Fruit fly (Drosophila melanogaster) whole organism, embryonic: ENCODE measurements around the gene Rtca.

Experiments
- CG10431 ChIP-seq: fragments of 200-800 bp; sonication (Bioruptor generic); optimal IDR thresholded peaks from 3 replicates; lab custom pipeline; 2018; ENCODE audit warnings: missing biosample characterization, mild to moderate bottlenecking, missing genetic modification characterization
- CG11093 ChIP-seq: fragments of 200-800 bp; sonication (Bioruptor generic); IDR thresholded peaks from 3 replicates; pipeline ENCODE4 v1.3.6; 2022; ENCODE audit warnings: missing biosample characterization, missing genetic modification characterization
- CG11504 ChIP-seq: fragments of 200-800 bp; sonication (Bioruptor generic); optimal IDR thresholded peaks from 3 replicates; lab custom pipeline; 2019; ENCODE audit warnings: missing biosample characterization, mild to moderate bottlenecking, missing genetic modification characterization, moderate library complexity
- CG12299 ChIP-seq: fragments of 200-800 bp; sonication (Bioruptor generic); optimal IDR thresholded peaks from 2 replicates; lab custom pipeline; 2018; ENCODE audit warnings: missing biosample characterization, mild to moderate bottlenecking, missing genetic modification characterization
- CG12391 ChIP-seq: fragments of 200-800 bp; sonication (Bioruptor generic); optimal IDR thresholded peaks from 3 replicates; lab custom pipeline; 2018; ENCODE audit warnings: missing biosample characterization, mild to moderate bottlenecking, missing genetic modification characterization, moderate library complexity
- CG12744 ChIP-seq: fragments of 200-800 bp; sonication (Bioruptor generic); optimal IDR thresholded peaks from 2 replicates; lab custom pipeline; 2016; ENCODE audit warnings: missing biosample characterization, missing genetic modification characterization
- CG14014 ChIP-seq: fragments of 200-800 bp; sonication (Bioruptor generic); IDR thresholded peaks from 2 replicates; pipeline ENCODE4 v1.3.6; 2022; ENCODE audit warnings: missing biosample characterization, missing genetic modification characterization
- CG15514 ChIP-seq: fragments of 200-800 bp; sonication (Bioruptor generic); optimal IDR thresholded peaks from 3 replicates; lab custom pipeline; 2017; ENCODE audit warnings: missing biosample characterization, missing genetic modification characterization, mild to moderate bottlenecking, moderate library complexity, missing genetic modification reagents
- CG17361 ChIP-seq: fragments of 200-800 bp; sonication (Bioruptor generic); IDR thresholded peaks from 3 replicates; pipeline ENCODE4 v1.3.6; 2022; ENCODE audit warnings: missing biosample characterization, missing genetic modification characterization
- CG17829 ChIP-seq: fragments of 200-800 bp; optimal IDR thresholded peaks from 2 replicates; lab custom pipeline; 2019; ENCODE audit warnings: missing biosample characterization, mild to moderate bottlenecking, missing genetic modification characterization, moderate library complexity
- CG2712 ChIP-seq: fragments of 200-800 bp; optimal IDR thresholded peaks from 3 replicates; lab custom pipeline; 2019; ENCODE audit warnings: missing biosample characterization, mild to moderate bottlenecking, missing genetic modification characterization, moderate library complexity
- CG30020 ChIP-seq: fragments of 200-800 bp; optimal IDR thresholded peaks from 2 replicates; lab custom pipeline; 2019; ENCODE audit warnings: missing biosample characterization, mild to moderate bottlenecking, missing genetic modification characterization, moderate library complexity
- CG3407 ChIP-seq: fragments of 200-800 bp; sonication (Bioruptor generic); optimal IDR thresholded peaks from 2 replicates; lab custom pipeline; 2018; ENCODE audit warnings: missing biosample characterization, mild to moderate bottlenecking, missing genetic modification characterization
- CG34376 ChIP-seq: fragments of 200-800 bp; sonication (Bioruptor generic); optimal IDR thresholded peaks from 2 replicates; lab custom pipeline; 2018; ENCODE audit warnings: missing biosample characterization, mild to moderate bottlenecking, missing genetic modification characterization
- CG5180 ChIP-seq: fragments of 200-800 bp; sonication (Bioruptor generic); optimal IDR thresholded peaks from 3 replicates; lab custom pipeline; 2017; ENCODE audit warnings: missing biosample characterization, missing genetic modification characterization, mild to moderate bottlenecking, moderate library complexity, missing genetic modification reagents
- CG9797 ChIP-seq: fragments of 200-800 bp; sonication (Bioruptor generic); optimal IDR thresholded peaks from 3 replicates; lab custom pipeline; 2018; ENCODE audit warnings: missing biosample characterization, mild to moderate bottlenecking, missing genetic modification characterization
- Dp ChIP-seq: fragments of 200-800 bp; sonication (Bioruptor generic); optimal IDR thresholded peaks from 2 replicates; lab custom pipeline; 2018; ENCODE audit warnings: missing biosample characterization, mild to moderate bottlenecking, missing genetic modification characterization, moderate library complexity
- E2f2 ChIP-seq: fragments of 200-800 bp; sonication (Bioruptor generic); IDR thresholded peaks from 2 replicates; pipeline ENCODE4 v1.3.6; 2022; ENCODE audit warnings: missing biosample characterization, missing genetic modification characterization
- MBD-R2 ChIP-seq: fragments of 200-800 bp; sonication (Bioruptor generic); IDR thresholded peaks from 2 replicates; pipeline ENCODE4 v1.3.6; 2022; ENCODE audit warnings: missing biosample characterization, missing genetic modification characterization
- MESR4 ChIP-seq: fragments of 200-800 bp; sonication (Bioruptor generic); optimal IDR thresholded peaks from 2 replicates; lab custom pipeline; 2018; ENCODE audit warnings: missing biosample characterization, mild to moderate bottlenecking, missing genetic modification characterization, moderate library complexity
- MTF-1 ChIP-seq: fragments of 200-800 bp; sonication (Bioruptor generic); optimal IDR thresholded peaks from 2 replicates; lab custom pipeline; 2018; ENCODE audit warnings: missing biosample characterization, mild to moderate bottlenecking, missing genetic modification characterization, borderline replicate concordance
- Med ChIP-seq: fragments of 200-800 bp; sonication (Bioruptor generic); peaks from one replicate; lab custom pipeline; 2016; ENCODE audit warnings: missing biosample characterization, missing genetic modification characterization, mild to moderate bottlenecking, inconsistent platforms, moderate library complexity
- Nf-YB ChIP-seq: fragments of 200-800 bp; sonication (Bioruptor generic); optimal IDR thresholded peaks from 3 replicates; lab custom pipeline; 2019; ENCODE audit warnings: missing biosample characterization, mild to moderate bottlenecking, missing genetic modification characterization, moderate library complexity
- Nf-YC ChIP-seq: fragments of 200-800 bp; optimal IDR thresholded peaks from 3 replicates; lab custom pipeline; 2019; ENCODE audit warnings: missing biosample characterization, mild to moderate bottlenecking, missing genetic modification characterization, moderate library complexity
- Sin3A ChIP-seq: fragments of >200 bp; optimal IDR thresholded peaks from 2 replicates; lab custom pipeline; 2018
- Sry-β ChIP-seq: fragments of 200-800 bp; sonication (Bioruptor generic); optimal IDR thresholded peaks from 2 replicates; lab custom pipeline; 2018; ENCODE audit warnings: missing biosample characterization, mild to moderate bottlenecking, missing genetic modification characterization, moderate library complexity
- Ssrp ChIP-seq: fragments of 200-800 bp; sonication (Bioruptor generic); optimal IDR thresholded peaks from 2 replicates; lab custom pipeline; 2018; ENCODE audit warnings: missing biosample characterization, mild to moderate bottlenecking, missing genetic modification characterization, moderate library complexity
- Trl ChIP-seq, 3 experiments: fragments of >200 bp in 2 of 3; fragments of 200-800 bp in 1 of 3; sonication (Bioruptor generic) in 1 of 3; optimal IDR thresholded peaks; 2 replicates in 1 of 3; 3 replicates in 2 of 3; lab custom pipeline; 2016 to 2017; ENCODE audit warnings: missing biosample characterization in 1 of 3, missing genetic modification characterization in 1 of 3
- YL-1 ChIP-seq: fragments of 200-800 bp; sonication (Bioruptor generic); optimal IDR thresholded peaks from 3 replicates; lab custom pipeline; 2017; ENCODE audit warnings: missing biosample characterization, mild to moderate bottlenecking, missing genetic modification characterization
- abd-A ChIP-seq: fragments of 200-800 bp; sonication (Bioruptor generic); optimal IDR thresholded peaks from 3 replicates; lab custom pipeline; 2019; ENCODE audit warnings: missing biosample characterization, mild to moderate bottlenecking, missing genetic modification characterization, moderate library complexity
- ato ChIP-seq: fragments of 200-800 bp; sonication (Bioruptor generic); IDR thresholded peaks from 2 replicates; pipeline ENCODE4 v1.3.6; 2022; ENCODE audit warnings: missing biosample characterization, missing genetic modification characterization; ENCODE audit not compliant: partially characterized antibody
- crol ChIP-seq: fragments of 200-800 bp; sonication (Bioruptor generic); IDR thresholded peaks from 2 replicates; pipeline ENCODE4 v1.3.6; 2022; ENCODE audit warnings: missing biosample characterization, missing genetic modification characterization
- dm ChIP-seq: fragments of 200-800 bp; sonication (Bioruptor generic); optimal IDR thresholded peaks from 3 replicates; lab custom pipeline; 2016; ENCODE audit warnings: missing biosample characterization, missing genetic modification characterization
- gfzf ChIP-seq: fragments of 200-800 bp; sonication (Bioruptor generic); optimal IDR thresholded peaks from 2 replicates; lab custom pipeline; 2016; ENCODE audit warnings: missing biosample characterization, mild to moderate bottlenecking, missing genetic modification characterization, moderate library complexity
- grau ChIP-seq: fragments of 200-800 bp; optimal IDR thresholded peaks from 3 replicates; lab custom pipeline; 2019; ENCODE audit warnings: missing biosample characterization, mild to moderate bottlenecking, missing genetic modification characterization, moderate library complexity
- her ChIP-seq: fragments of 200-800 bp; sonication (Bioruptor generic); optimal IDR thresholded peaks from 2 replicates; lab custom pipeline; 2016; ENCODE audit warnings: missing biosample characterization, missing genetic modification characterization
- kay ChIP-seq: fragments of 200-800 bp; sonication (Bioruptor generic); optimal IDR thresholded peaks from 2 replicates; lab custom pipeline; 2016; ENCODE audit warnings: missing biosample characterization, missing genetic modification characterization
- mirr ChIP-seq: fragments of 200-800 bp; sonication (Bioruptor generic); optimal IDR thresholded peaks from 3 replicates; lab custom pipeline; 2018; ENCODE audit warnings: missing biosample characterization, mild to moderate bottlenecking, missing genetic modification characterization
- pzg ChIP-seq: fragments of 200-800 bp; sonication (Bioruptor generic); optimal IDR thresholded peaks from 3 replicates; lab custom pipeline; 2018; ENCODE audit warnings: missing biosample characterization, mild to moderate bottlenecking, missing genetic modification characterization, moderate library complexity
- ranshi ChIP-seq: fragments of 200-800 bp; sonication (Bioruptor generic); IDR thresholded peaks from 2 replicates; pipeline ENCODE4 v1.3.6; 2022; ENCODE audit warnings: missing biosample characterization, missing genetic modification characterization
- row ChIP-seq: fragments of 200-800 bp; sonication (Bioruptor generic); IDR thresholded peaks from 3 replicates; pipeline ENCODE4 v1.3.6; 2022; ENCODE audit warnings: missing biosample characterization, missing genetic modification characterization
- run ChIP-seq: fragments of 200-800 bp; sonication (Bioruptor generic); optimal IDR thresholded peaks from 3 replicates; lab custom pipeline; 2018; ENCODE audit warnings: missing biosample characterization, mild to moderate bottlenecking, missing genetic modification characterization
- stwl ChIP-seq: fragments of 200-800 bp; sonication (Bioruptor generic); optimal IDR thresholded peaks from 3 replicates; lab custom pipeline; 2018; ENCODE audit warnings: missing biosample characterization, mild to moderate bottlenecking, missing genetic modification characterization, moderate library complexity
- sug ChIP-seq: fragments of 200-800 bp; optimal IDR thresholded peaks from 2 replicates; lab custom pipeline; 2019; ENCODE audit warnings: missing biosample characterization, mild to moderate bottlenecking, missing genetic modification characterization, moderate library complexity
- unc-4 ChIP-seq: fragments of 200-800 bp; sonication (Bioruptor generic); IDR thresholded peaks from 2 replicates; pipeline ENCODE4 v1.3.6; 2022; ENCODE audit warnings: missing biosample characterization, missing genetic modification characterization; ENCODE audit not compliant: partially characterized antibody
- usp ChIP-seq: fragments of >200 bp; optimal IDR thresholded peaks from 2 replicates; lab custom pipeline; 2017; ENCODE audit warnings: missing biosample characterization, missing genetic modification characterization
- wek ChIP-seq: fragments of 200-800 bp; sonication (Bioruptor generic); optimal IDR thresholded peaks from 3 replicates; lab custom pipeline; 2018; ENCODE audit warnings: missing biosample characterization, mild to moderate bottlenecking, missing genetic modification characterization, moderate library complexity

Gene Rtca

dm6 chrX:2076412-2077357, 4.5 kb downstream of the Rtca start, which contains the start of gene CG4025:
CG4025 (plus strand) TSS chrX:2076966.
- TF ChIP-seq Med = peak; percentile 17
- no peak for TF ChIP-seq usp (GFP tag; lab: Kevin White, UChicago)
- peak; percentile 87 for TF ChIP-seq Nf-YC
- peak; percentile 40 for TF ChIP-seq gfzf (GFP tag; lab: Kevin White, UChicago)
- TF ChIP-seq sug (tag; lab: Kevin White, UChicago) = peak; percentile 11
- TF ChIP-seq E2f2 = peak; percentile 83
- no peak for TF ChIP-seq Ssrp (tag; lab: Kevin White, UChicago)
- TF ChIP-seq CG15514 (GFP tag; lab: Kevin White, UChicago) = peak; percentile 7
- TF ChIP-seq row = peak; percentile 20; the same call in 1 of the 3 replicates
- 0 out of 2 replicates have a peak, but pooled peaks have one; percentile 19 for TF ChIP-seq crol
- TF ChIP-seq Nf-YB (GFP tag; lab: Kevin White, UChicago) = peak; percentile 72
- TF ChIP-seq pzg = peak; percentile 34
- TF ChIP-seq CG17829 = no peak
- no peak for TF ChIP-seq ranshi (GFP tag; lab: Robert Waterston, UW)
- TF ChIP-seq CG34376 = peak; percentile 15
- peak; percentile 74 for TF ChIP-seq Dp (GFP tag; lab: Kevin White, UChicago)
- TF ChIP-seq wek = peak; percentile 46
- TF ChIP-seq MBD-R2 (GFP tag; lab: Robert Waterston, UW) = 0 out of 2 replicates have a peak, but pooled peaks have one; percentile 24
- TF ChIP-seq MESR4 (GFP tag; lab: Kevin White, UChicago) = peak; percentile 51
- no peak for TF ChIP-seq her (GFP tag; lab: Kevin White, UChicago)
- TF ChIP-seq Sry-β (GFP tag; lab: Kevin White, UChicago) = peak; percentile 90
- peak; percentile 49 for TF ChIP-seq kay (GFP tag; lab: Kevin White, UChicago)
- peak; percentile 45 for TF ChIP-seq CG9797

- TF ChIP-seq ato (GFP tag; lab: Robert Waterston, UW) (no peak), CG11093 (GFP tag; lab: Robert Waterston, UW) (no peak), CG12391 (peak; percentile 60), CG5180 (GFP tag; lab: Kevin White, UChicago) (peak; percentile 27), Sin3A (lab: Kevin White, UChicago) (peak; percentile 77), MTF-1 (GFP tag; lab: Kevin White, UChicago) (peak; percentile 59), unc-4 (GFP tag; lab: Robert Waterston, UW) (peak; percentile 55; the same call in 1 of the 2 replicates), run (tag; lab: Kevin White, UChicago) (peak; percentile 29), CG2712 (tag; lab: Kevin White, UChicago) (peak; percentile 72), Trl (optimal IDR thresholded peaks at IDR 0.05; lab: Kevin White, UChicago) (no peak), Trl (GFP tag; optimal IDR thresholded peaks at IDR 0.05; lab: Kevin White, UChicago) (peak; percentile 51), pzg (peak; percentile 100), CG14014 (peak; percentile 18; the same call in 1 of the 2 replicates), CG10431 (GFP tag; lab: Kevin White, UChicago) (no peak), mirr (GFP tag; lab: Kevin White, UChicago) (peak; percentile 64), grau (peak; percentile 51), stwl (tag; lab: Kevin White, UChicago) (peak; percentile 75), CG30020 (peak; percentile 15), abd-A (tag; lab: Kevin White, UChicago) (peak; percentile 71), dm (peak; percentile 60), CG12299 (tag; lab: Kevin White, UChicago) (peak; percentile 51), CG3407 (GFP tag; lab: Kevin White, UChicago) (no peak), CG12744 (GFP tag; lab: Kevin White, UChicago) (peak; percentile 13), CG17361 (GFP tag; lab: Robert Waterston, UW) (peak; percentile 31; the same call in 1 of the 3 replicates), YL-1 (peak; percentile 73), CG11504 (peak; percentile 57)
Measured at dm6 chrX:2080367-2080927, 8.2 kb downstream of the Rtca start, which contains the start of the genes CG16903 and Unc-76. CG16903 (minus strand) TSS chrX:2080405. Unc-76 (plus strand) TSS chrX:2080610.
